Fruit fly (Drosophila melanogaster): ENCODE results near the gene btn.

btn gene

dm6 chr3R:22624737-22625136, 38.3 kb upstream of the btn start (continued):
- TF ChIP-seq CG12219 (GFP tag; optimal IDR thresholded peaks at IDR 0.05) (peak; percentile 56), CG6175 (GFP tag; IDR thresholded peaks at IDR 0.05) (peak; percentile 51; the same call in 1 of the 3 replicates), Hr3 (GFP tag; optimal IDR thresholded peaks at IDR 0.05) (peak; percentile 56), TFAM (GFP tag; optimal IDR thresholded peaks at IDR 0.05) (no peak), CG16815 (GFP tag; optimal IDR thresholded peaks at IDR 0.05) (no peak), CG7357 (GFP tag; IDR thresholded peaks at IDR 0.05) (0 out of 3 replicates have a peak, but pooled peaks have one; percentile 39), ttk (GFP tag; IDR thresholded peaks at IDR 0.05) (peak; percentile 71), Hr39 (optimal IDR thresholded peaks at IDR 0.05) (no peak), CG11398 (GFP tag; optimal IDR thresholded peaks at IDR 0.05) (peak; percentile 17), vnd (GFP tag; IDR thresholded peaks at IDR 0.05; ENCODE audit: partially characterized antibody) (no peak), CG14860 (GFP tag; IDR thresholded peaks at IDR 0.05; ENCODE audit: partially characterized antibody) (no peak), CG9215 (GFP tag; IDR thresholded peaks at IDR 0.05) (peak; percentile 34; the same call in 1 of the 2 replicates), wor (GFP tag; IDR thresholded peaks at IDR 0.05) (peak; percentile 49; the same call in 1 of the 2 replicates), CG4404 (GFP tag; IDR thresholded peaks at IDR 0.05) (0 out of 2 replicates have a peak, but pooled peaks have one; percentile 35), ERR (GFP tag; optimal IDR thresholded peaks at IDR 0.05) (peak; percentile 47), zfh1 (GFP tag; IDR thresholded peaks at IDR 0.05) (peak; percentile 79), CG17568 (GFP tag; optimal IDR thresholded peaks at IDR 0.05) (no peak), jumu (GFP tag; optimal IDR thresholded peaks at IDR 0.05) (peak; percentile 59), bowl (GFP tag; IDR thresholded peaks at IDR 0.05) (0 out of 2 replicates have a peak, but pooled peaks have one; percentile 29), toy (GFP tag; IDR thresholded peaks at IDR 0.05) (no peak), CG2889 (GFP tag; IDR thresholded peaks at IDR 0.05) (peak; percentile 52; the same call in 1 of the 3 replicates), en (GFP tag; optimal IDR thresholded peaks at IDR 0.05) (peak; percentile 3), CG1603 (tag; optimal IDR thresholded peaks at IDR 0.05) (peak; percentile 82), wdn (GFP tag; IDR thresholded peaks at IDR 0.05) (0 out of 2 replicates have a peak, but pooled peaks have one; percentile 41), psq (GFP tag; optimal IDR thresholded peaks at IDR 0.05) (no peak), CG12659 (GFP tag; optimal IDR thresholded peaks at IDR 0.05) (peak; percentile 42), vvl (GFP tag; IDR thresholded peaks at IDR 0.05) (peak; percentile 85), Vsx1 (GFP tag; optimal IDR thresholded peaks at IDR 0.05) (no peak), D (optimal IDR thresholded peaks at IDR 0.05) (no peak), D (GFP tag; optimal IDR thresholded peaks at IDR 0.05) (peak; percentile 49), C15 (GFP tag; IDR thresholded peaks at IDR 0.05) (0 out of 3 replicates have a peak, but pooled peaks have one; percentile 36), tna (GFP tag; IDR thresholded peaks at IDR 0.05; ENCODE audit: partially characterized antibody) (no peak), CG10565 (GFP tag; optimal IDR thresholded peaks at IDR 0.05) (no peak), bbx (GFP tag; IDR thresholded peaks at IDR 0.05; ENCODE audit: partially characterized antibody) (no peak), kah (GFP tag; optimal IDR thresholded peaks at IDR 0.05) (peak; percentile 17), CG2202 (tag; optimal IDR thresholded peaks at IDR 0.05) (no peak), dan (GFP tag; IDR thresholded peaks at IDR 0.05) (no peak), ken (GFP tag; IDR thresholded peaks at IDR 0.05) (peak; percentile 80), CG9727 (GFP tag; optimal IDR thresholded peaks at IDR 0.05) (peak; percentile 42), CG31388 (GFP tag; optimal IDR thresholded peaks at IDR 0.05) (peak; percentile 23), CG30403 (GFP tag; optimal IDR thresholded peaks at IDR 0.05) (peak; percentile 76), Sox100B (GFP tag; optimal IDR thresholded peaks at IDR 0.05) (no peak), CG12299 (tag; optimal IDR thresholded peaks at IDR 0.05) (no peak), NC2β (GFP tag; optimal IDR thresholded peaks at IDR 0.05) (peak; percentile 30), Ets97D (GFP tag; optimal IDR thresholded peaks at IDR 0.05) (no peak), Dref (GFP tag; IDR thresholded peaks at IDR 0.05) (no peak), nau (GFP tag; optimal IDR thresholded peaks at IDR 0.05) (no peak), pita (GFP tag; optimal IDR thresholded peaks at IDR 0.05) (no peak), onecut (GFP tag; IDR thresholded peaks at IDR 0.05) (peak; percentile 51), peb (GFP tag; IDR thresholded peaks at IDR 0.05) (peak; percentile 25; the same call in 1 of the 2 replicates), MBD-R2 (GFP tag; IDR thresholded peaks at IDR 0.05) (peak; percentile 25; the same call in 1 of the 2 replicates), Lhr (GFP tag; optimal IDR thresholded peaks at IDR 0.05) (no peak)

Data from whole organism, embryonic.